Fruit fly (Drosophila melanogaster): ENCODE results near the gene ash2.

DNA sequence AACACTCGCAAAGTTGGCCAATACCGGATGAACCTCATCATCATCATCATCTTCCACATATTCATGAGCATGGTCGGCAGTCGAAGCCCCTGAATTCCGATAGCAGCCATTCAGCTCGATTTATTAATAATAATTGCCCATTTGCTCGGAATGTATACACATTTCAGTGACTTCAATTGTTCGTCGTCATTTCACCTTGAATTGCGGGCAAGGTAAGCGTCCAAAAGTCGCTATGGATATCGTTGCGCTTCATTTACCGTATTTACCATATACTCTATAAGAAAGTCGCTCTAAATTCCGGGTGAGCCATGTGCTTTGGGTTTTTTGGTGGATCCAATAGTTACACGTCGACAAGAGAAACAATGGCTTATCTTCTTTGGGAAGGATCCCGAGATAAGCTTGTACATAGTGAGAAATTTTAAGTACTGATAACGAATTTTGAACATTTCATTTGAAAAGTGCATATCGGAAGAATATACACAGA is 23.9 kb upstream of the ash2 start:
- peak; percentile 43 for TF ChIP-seq Mnt (GFP tag; optimal IDR thresholded peaks at IDR 0.05)
- peak; percentile 17 for TF ChIP-seq Clk (GFP tag; optimal IDR thresholded peaks at IDR 0.05)
- peak; percentile 37 for TF ChIP-seq CG14711 (tag; optimal IDR thresholded peaks at IDR 0.05)
